Worm (Caenorhabditis elegans): ENCODE results near the gene wdr-37.

Gene wdr-37

DNA sequence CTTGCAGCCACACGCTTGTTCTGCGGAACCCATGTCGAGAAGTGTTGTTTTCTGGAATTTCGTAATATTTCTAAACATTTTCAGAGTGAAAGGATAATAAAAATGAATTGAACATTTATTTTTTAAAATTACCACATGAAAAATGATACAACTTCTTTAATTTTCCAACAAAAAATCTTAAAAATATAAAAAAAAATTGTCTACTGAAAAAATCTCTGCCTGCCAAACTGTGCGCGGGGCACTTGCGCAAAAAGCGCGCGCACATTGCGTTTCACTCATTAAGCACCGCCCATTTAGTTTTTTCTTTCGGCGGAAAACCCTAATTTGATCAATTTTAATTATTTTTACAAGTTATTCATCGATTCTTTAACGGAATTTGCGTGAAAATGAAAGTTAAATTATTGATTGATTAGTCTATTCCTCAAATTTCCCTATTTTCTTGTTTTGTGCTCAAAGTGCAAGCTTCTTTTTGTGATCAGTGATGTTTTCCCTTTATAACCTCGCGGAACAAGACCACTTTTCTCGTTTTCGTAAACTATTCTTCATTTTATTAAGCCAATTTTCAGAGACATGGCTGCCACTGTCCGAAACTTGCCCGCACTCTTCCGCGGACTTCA lies 44.9 kb downstream of the wdr-37 start, which contains the start of the genes nmad-1 and hach-1 (continued):
- peak; percentile 44 to 64 for TF ChIP-seq lin-35 (GFP tag; optimal IDR thresholded peaks at IDR 0.05)
- TF ChIP-seq hpl-2 (GFP tag; optimal IDR thresholded peaks at IDR 0.05): no peak
- TF ChIP-seq swsn-7 (tag; optimal IDR thresholded peaks at IDR 0.05): peak; percentile 84
- TF ChIP-seq nhr-28 (tag; optimal IDR thresholded peaks at IDR 0.05): no peak
- TF ChIP-seq irx-1 (tag; optimal IDR thresholded peaks at IDR 0.05): peak; percentile 56
- TF ChIP-seq Y116A8C.19 (tag; optimal IDR thresholded peaks at IDR 0.05; ENCODE audit: borderline replicate concordance): no peak
- no peak for TF ChIP-seq mab-9 (GFP tag; IDR thresholded peaks at IDR 0.05)
- TF ChIP-seq fos-1 (tag; optimal IDR thresholded peaks at IDR 0.05): no peak
- peak; percentile 72 for TF ChIP-seq tbx-2 (tag; optimal IDR thresholded peaks at IDR 0.05)
- peak; percentile 75 for TF ChIP-seq mep-1 (tag; optimal IDR thresholded peaks at IDR 0.05)
- no peak for TF ChIP-seq unc-98 (GFP tag; IDR thresholded peaks at IDR 0.05)
- TF ChIP-seq ets-5 (GFP tag; IDR thresholded peaks at IDR 0.05): no peak
- TF ChIP-seq lin-15B (tag; optimal IDR thresholded peaks at IDR 0.05): peak; percentile 32
- peak; percentile 82 for TF ChIP-seq xbp-1 (tag; optimal IDR thresholded peaks at IDR 0.05)
- peak; percentile 68 for TF ChIP-seq unc-86 (tag; optimal IDR thresholded peaks at IDR 0.05)
- TF ChIP-seq egl-13 (tag; optimal IDR thresholded peaks at IDR 0.05): peak; percentile 70
- peak; percentile 23 for TF ChIP-seq fkh-8 (tag; optimal IDR thresholded peaks at IDR 0.05)
- TF ChIP-seq nhr-77 (tag; optimal IDR thresholded peaks at IDR 0.05): no peak
- TF ChIP-seq unc-30 (tag; optimal IDR thresholded peaks at IDR 0.05): no peak
- no peak for TF ChIP-seq unc-62 (GFP tag; optimal IDR thresholded peaks at IDR 0.05)
- no peak for TF ChIP-seq ces-1 (GFP tag; optimal IDR thresholded peaks at IDR 0.05)
- TF ChIP-seq aha-1 (tag; optimal IDR thresholded peaks at IDR 0.05): no peak
- no peak for TF ChIP-seq nhr-237 (tag; optimal IDR thresholded peaks at IDR 0.05)
- TF ChIP-seq zag-1 (tag; optimal IDR thresholded peaks at IDR 0.05): no peak
- peak; percentile 69 for TF ChIP-seq lin-39 (tag; optimal IDR thresholded peaks at IDR 0.05)
- TF ChIP-seq F16B12.6 (tag; optimal IDR thresholded peaks at IDR 0.05): peak; percentile 24
- TF ChIP-seq grh-1 (GFP tag; IDR thresholded peaks at IDR 0.05): peak; percentile 52; the same call in 1 of the 2 replicates
- no peak for TF ChIP-seq pag-3 (tag; optimal IDR thresholded peaks at IDR 0.05; ENCODE audit: borderline replicate concordance, insufficient read depth)
- peak; percentile 63 for TF ChIP-seq ztf-4 (tag; optimal IDR thresholded peaks at IDR 0.05)
- TF ChIP-seq egl-27 (tag; optimal IDR thresholded peaks at IDR 0.05): no peak
- TF ChIP-seq nhr-20 (tag; optimal IDR thresholded peaks at IDR 0.05): peak; percentile 90
- no peak for TF ChIP-seq jun-1 (tag; optimal IDR thresholded peaks at IDR 0.05)
- peak; percentile 78 for TF ChIP-seq nhr-90 (tag; optimal IDR thresholded peaks at IDR 0.05; ENCODE audit: poor library complexity)

DNA sequence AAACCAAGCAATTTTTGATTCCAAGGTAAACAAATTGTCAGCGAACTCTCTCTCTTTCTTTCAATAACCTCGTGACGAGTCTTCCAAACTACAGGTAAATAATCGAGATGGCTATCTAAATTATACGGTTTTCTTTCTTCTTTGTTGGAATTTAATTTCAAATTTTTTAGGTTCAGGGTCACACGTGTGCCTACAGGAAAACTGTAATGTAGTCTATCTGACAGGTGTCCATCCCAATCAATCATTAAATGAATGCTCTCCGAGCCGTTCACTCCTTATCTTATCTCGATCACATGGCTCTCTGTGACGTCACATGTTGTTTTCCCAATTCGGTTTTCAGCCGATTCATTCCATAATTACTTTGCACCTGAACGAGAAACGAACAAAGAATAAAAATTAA lies 46.8 kb downstream of the wdr-37 start:
- TF ChIP-seq alr-1 (tag; optimal IDR thresholded peaks at IDR 0.05; ENCODE audit: borderline replicate concordance) (no peak), aly-2 (tag; optimal IDR thresholded peaks at IDR 0.05) (no peak), skn-1 (tag; optimal IDR thresholded peaks at IDR 0.05) (peak; percentile 12), mef-2 (tag; optimal IDR thresholded peaks at IDR 0.05) (no peak), unc-130 (tag; optimal IDR thresholded peaks at IDR 0.05) (no peak), elt-2 (tag; optimal IDR thresholded peaks at IDR 0.05) (peak; percentile 59), efl-1 (optimal IDR thresholded peaks at IDR 0.05) (no peak), efl-1 (GFP tag; optimal IDR thresholded peaks at IDR 0.05 in 1 of 2) (peak in 1 of 2 experiments; percentile 84), nhr-19 (GFP tag; conservative IDR thresholded peaks at IDR 0.05) (peak; percentile 28; the same call in 1 of the 2 replicates), nhr-85 (tag) (peak; percentile 89), snu-23 (GFP tag; optimal IDR thresholded peaks at IDR 0.05) (peak; percentile 28), nhr-71 (tag; optimal IDR thresholded peaks at IDR 0.05) (peak; percentile 41), zag-1 (tag; optimal IDR thresholded peaks at IDR 0.05) (no peak), dsc-1 (tag; optimal IDR thresholded peaks at IDR 0.05) (no peak), lin-35 (GFP tag; optimal IDR thresholded peaks at IDR 0.05) (peak in 1 of 2 experiments; percentile 29), ztf-11 (tag; optimal IDR thresholded peaks at IDR 0.05) (no peak), lsy-2 (tag; optimal IDR thresholded peaks at IDR 0.05) (peak in 1 of 2 experiments; percentile 24), lin-14 (GFP tag; optimal IDR thresholded peaks at IDR 0.05) (peak; percentile 52), ceh-63 (GFP tag; optimal IDR thresholded peaks at IDR 0.05) (no peak), unc-62 (GFP tag; optimal IDR thresholded peaks at IDR 0.05) (no peak), mdl-1 (tag; optimal IDR thresholded peaks at IDR 0.05) (peak in 1 of 2 experiments; percentile 32), nhr-76 (tag; optimal IDR thresholded peaks at IDR 0.05) (no peak), nhr-90 (tag; optimal IDR thresholded peaks at IDR 0.05; ENCODE audit: poor library complexity) (peak; percentile 24), lin-13 (GFP tag; optimal IDR thresholded peaks at IDR 0.05) (no peak)

Data from whole organism, L1 larva.